Worm (Caenorhabditis elegans) whole organism, early embryonic: ENCODE data around the gene F09C6.12.

Experiments
- B0310.2 ChIP-seq: sonication (generic microtip); optimal IDR thresholded peaks from 2 replicates; lab custom pipeline; 2016; ENCODE audit warnings: mild to moderate bottlenecking, missing genetic modification characterization, missing compliant biosample characterization
- F13C5.2 ChIP-seq: sonication (generic microtip); optimal IDR thresholded peaks from 2 replicates; lab custom pipeline; 2017; ENCODE audit warnings: mild to moderate bottlenecking, missing genetic modification characterization, inconsistent platforms, missing compliant biosample characterization
- aly-1 ChIP-seq: sonication (generic microtip); optimal IDR thresholded peaks from 2 replicates; lab custom pipeline; 2016; ENCODE audit warnings: missing genetic modification characterization, missing compliant biosample characterization
- ama-1 ChIP-seq: fragments of 150-350 bp; optimal IDR thresholded peaks from 2 replicates; lab custom pipeline; 2014
- ceh-13 ChIP-seq: fragments of 200-800 bp; sonication (Bioruptor generic); optimal IDR thresholded peaks from 2 replicates; lab custom pipeline; 2018; ENCODE audit warnings: mild to moderate bottlenecking, missing genetic modification characterization, missing compliant biosample characterization
- ceh-36 ChIP-seq: sonication (generic microtip); optimal IDR thresholded peaks from 2 replicates; lab custom pipeline; 2016; ENCODE audit warnings: missing genetic modification characterization, inconsistent platforms, missing compliant biosample characterization
- ets-7 ChIP-seq: sonication (generic microtip); optimal IDR thresholded peaks from 2 replicates; lab custom pipeline; 2016; ENCODE audit warnings: missing genotype, missing genetic modification characterization, missing compliant biosample characterization
- flt-1 ChIP-seq: fragments of 200-800 bp; sonication (Bioruptor generic); IDR thresholded peaks from 2 replicates; pipeline ENCODE4 v1.3.6; 2022; ENCODE audit warnings: missing genetic modification characterization, missing compliant biosample characterization
- hmbx-1 ChIP-seq: sonication (generic microtip); optimal IDR thresholded peaks from 2 replicates; lab custom pipeline; 2016; ENCODE audit warnings: mild to moderate bottlenecking, missing genetic modification characterization, missing compliant biosample characterization
- hmg-4 ChIP-seq: fragments of 200-800 bp; sonication (Bioruptor generic); optimal IDR thresholded peaks from 2 replicates; lab custom pipeline; 2018; ENCODE audit warnings: mild to moderate bottlenecking, missing genetic modification characterization, missing compliant biosample characterization
- hnd-1 ChIP-seq: sonication (generic microtip); optimal IDR thresholded peaks from 2 replicates; lab custom pipeline; 2016; ENCODE audit warnings: missing genetic modification characterization, missing compliant biosample characterization
- pes-1 ChIP-seq: fragments of 200-800 bp; sonication (Bioruptor generic); IDR thresholded peaks from 2 replicates; pipeline ENCODE4 v1.3.6; 2022; ENCODE audit warnings: missing genetic modification reagents, missing genetic modification characterization, missing compliant biosample characterization
- scrt-1 ChIP-seq: fragments of 200-800 bp; sonication (Bioruptor generic); IDR thresholded peaks from 2 replicates; pipeline ENCODE4 v1.3.6; 2022; ENCODE audit warnings: missing genetic modification characterization, missing compliant biosample characterization
- sea-1 ChIP-seq: fragments of 200-800 bp; sonication (Bioruptor generic); conservative IDR thresholded peaks from 2 replicates; pipeline ENCODE4 v1.3.6; 2022; ENCODE audit warnings: missing genetic modification characterization, missing compliant biosample characterization
- tbx-11 ChIP-seq: fragments of 200-800 bp; sonication (Bioruptor generic); IDR thresholded peaks from 2 replicates; pipeline ENCODE4 v1.3.6; 2022; ENCODE audit warnings: missing genetic modification characterization, missing compliant biosample characterization
- tbx-37 ChIP-seq: fragments of 200-800 bp; sonication (Bioruptor generic); conservative IDR thresholded peaks from 2 replicates; pipeline ENCODE4 v1.3.6; 2022; ENCODE audit warnings: missing genetic modification reagents, missing genetic modification characterization, missing compliant biosample characterization
- tra-4 ChIP-seq: sonication (generic microtip); optimal IDR thresholded peaks from 2 replicates; lab custom pipeline; 2017; ENCODE audit warnings: missing genetic modification characterization, missing compliant biosample characterization

Gene F09C6.12

ce11 chrV:16871387-16871786 is 11.3 kb upstream of the F09C6.12 start, which contains the start of gene thn-4:
Gene thn-4, minus strand, starts transcription at chrV:16871487.
- TF ChIP-seq pes-1 (GFP tag; lab: Robert Waterston, UW) (no peak), aly-1 (no peak), ceh-13 (GFP tag; lab: Kevin White, UChicago) (no peak), tra-4 (tag; lab: Kevin White, UChicago) (no peak), flt-1 (GFP tag; lab: Robert Waterston, UW) (no peak), ets-7 (tag; lab: Kevin White, UChicago) (no peak), tbx-37 (GFP tag; lab: Robert Waterston, UW) (no peak), hmg-4 (GFP tag; lab: Kevin White, UChicago) (no peak), hnd-1 (tag; lab: Kevin White, UChicago) (no peak), scrt-1 (no peak), ama-1 (no peak), ceh-36 (no peak), B0310.2 (no peak), hmbx-1 (tag; lab: Kevin White, UChicago) (no peak), F13C5.2 (no peak), tbx-11 (GFP tag; lab: Robert Waterston, UW) (no peak), sea-1 (GFP tag; lab: Robert Waterston, UW) (no peak)

ce11 chrV:16873642-16874041 is 9.0 kb upstream of the F09C6.12 start, which contains the start of gene srw-23:
Gene srw-23, plus strand, starts transcription at chrV:16873942.
- TF ChIP-seq flt-1 (GFP tag; lab: Robert Waterston, UW), result no peak

ce11 chrV:16874966-16875365 is 7.7 kb upstream of the F09C6.12 start, which contains the start of gene F49A5.10:
Gene F49A5.10, plus strand, starts transcription at chrV:16875266.
- no peak for TF ChIP-seq ama-1
- TF ChIP-seq tbx-11 (GFP tag; lab: Robert Waterston, UW), result no peak
- no peak for TF ChIP-seq tbx-37 (GFP tag; lab: Robert Waterston, UW)
- no peak for TF ChIP-seq ceh-36
- TF ChIP-seq hmg-4 (GFP tag; lab: Kevin White, UChicago), result no peak
- no peak for TF ChIP-seq flt-1 (GFP tag; lab: Robert Waterston, UW)

DNA sequence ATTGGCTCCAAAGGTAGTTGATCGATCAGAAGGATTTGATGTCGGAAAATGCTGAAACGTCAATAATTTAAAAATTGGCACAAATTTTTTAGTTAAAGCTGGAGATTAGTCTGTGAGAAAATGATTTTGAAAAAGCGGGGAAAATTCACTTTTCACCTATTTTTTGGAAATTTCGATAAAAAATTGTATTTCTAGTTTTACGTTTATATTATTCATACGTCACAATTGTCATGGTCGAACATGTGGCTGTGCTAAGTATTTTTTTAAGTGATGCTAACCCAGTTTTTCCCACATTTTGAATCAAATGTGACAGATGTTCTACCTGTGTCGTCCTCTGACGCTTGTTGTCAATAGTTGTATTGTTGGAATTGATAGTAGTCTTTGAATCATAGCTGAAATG is 3.1 kb upstream of the F09C6.12 start:
- TF ChIP-seq hmg-4 (GFP tag; lab: Kevin White, UChicago) (no peak), sea-1 (GFP tag; lab: Robert Waterston, UW) (no peak), flt-1 (GFP tag; lab: Robert Waterston, UW) (no peak), ama-1 (no peak), F13C5.2 (no peak)

DNA sequence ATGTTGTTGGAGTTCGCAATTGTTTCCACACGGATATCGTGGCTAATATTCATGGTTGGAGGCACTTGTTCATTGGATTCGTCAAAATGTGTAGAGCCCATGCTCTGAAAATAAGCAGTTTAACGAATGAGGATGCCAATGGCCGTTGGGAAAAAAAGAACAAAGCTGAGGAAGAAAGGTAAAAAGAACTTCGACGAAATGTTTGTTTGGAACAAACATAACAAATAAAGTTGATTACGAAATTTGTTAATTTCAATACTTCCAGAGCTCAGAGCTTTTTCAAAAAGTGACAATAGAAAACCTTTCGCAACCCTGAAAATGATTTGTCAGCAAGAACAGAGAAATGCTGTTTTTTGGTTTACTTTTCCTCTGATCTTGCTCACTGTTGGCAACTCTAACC is 2.6 kb upstream of the F09C6.12 start, which contains the start of gene F09C6.3:
Gene F09C6.3 (minus strand): TSS at position 101 of the 400 bp plus-strand sequence.
- no peak for TF ChIP-seq aly-1
- no peak for TF ChIP-seq hnd-1 (tag; lab: Kevin White, UChicago)
- no peak for TF ChIP-seq ama-1
- no peak for TF ChIP-seq hmbx-1 (tag; lab: Kevin White, UChicago)
- no peak for TF ChIP-seq tra-4 (tag; lab: Kevin White, UChicago)
- no peak for TF ChIP-seq flt-1 (GFP tag; lab: Robert Waterston, UW)
- TF ChIP-seq ets-7 (tag; lab: Kevin White, UChicago), result no peak
- TF ChIP-seq F13C5.2, result no peak
- no peak for TF ChIP-seq sea-1 (GFP tag; lab: Robert Waterston, UW)
- TF ChIP-seq ceh-36, result no peak
- no peak for TF ChIP-seq hmg-4 (GFP tag; lab: Kevin White, UChicago)
- TF ChIP-seq scrt-1, result no peak
- no peak for TF ChIP-seq ceh-13 (GFP tag; lab: Kevin White, UChicago)
- no peak for TF ChIP-seq tbx-37 (GFP tag; lab: Robert Waterston, UW)
- no peak for TF ChIP-seq pes-1 (GFP tag; lab: Robert Waterston, UW)
- no peak for TF ChIP-seq tbx-11 (GFP tag; lab: Robert Waterston, UW)

DNA sequence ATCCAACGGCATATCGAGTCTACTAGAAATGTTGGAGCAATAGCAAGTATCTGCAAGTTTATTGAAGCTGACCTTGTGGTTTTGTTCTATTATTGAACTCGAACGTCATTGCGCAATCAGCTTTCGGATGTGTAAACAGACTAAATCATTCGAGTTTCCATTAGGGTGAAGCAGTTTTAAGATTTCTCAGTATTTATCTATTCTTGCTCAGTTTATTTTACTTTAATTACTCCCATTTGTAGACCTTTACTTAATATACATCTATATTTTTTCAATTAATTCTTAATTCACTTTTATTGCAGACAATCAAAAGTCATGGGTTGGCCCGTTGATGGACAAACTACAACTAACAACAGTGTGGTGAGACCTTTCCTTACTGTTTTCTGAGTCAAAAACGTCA is 2.0 kb upstream of the F09C6.12 start, which contains the start of gene F09C6.14:
Gene F09C6.14 (plus strand): TSS at position 301 of the 400 bp plus-strand sequence.
- no peak for TF ChIP-seq sea-1 (GFP tag; lab: Robert Waterston, UW)
- no peak for TF ChIP-seq hmg-4 (GFP tag; lab: Kevin White, UChicago)
- TF ChIP-seq hnd-1 (tag; lab: Kevin White, UChicago), result no peak
- TF ChIP-seq ets-7 (tag; lab: Kevin White, UChicago), result no peak
- TF ChIP-seq hmbx-1 (tag; lab: Kevin White, UChicago), result no peak
- TF ChIP-seq B0310.2, result no peak

DNA sequence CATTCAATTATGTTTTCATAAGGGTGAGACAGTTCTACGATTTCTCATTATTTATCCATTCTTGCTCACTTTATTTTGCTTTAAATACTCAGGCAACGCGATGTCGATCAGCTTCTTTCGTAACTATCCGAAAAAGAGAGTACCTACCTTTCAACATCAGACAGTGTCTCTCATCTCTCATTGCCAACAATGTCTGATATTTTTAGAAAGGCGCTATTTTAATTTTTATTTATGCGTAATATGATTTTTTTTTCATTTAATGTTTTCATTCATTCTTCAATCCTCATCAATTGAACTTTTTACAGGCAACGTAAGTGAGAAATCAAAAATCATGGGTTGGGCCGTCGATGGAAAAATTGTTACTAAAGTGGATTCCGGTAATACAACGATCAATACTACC is 2.1 kb downstream of the F09C6.12 start, which contains the start of gene F09C6.13:
Gene F09C6.13 (plus strand): TSS at position 301 of the 400 bp plus-strand sequence.
- TF ChIP-seq tra-4 (tag; lab: Kevin White, UChicago), result no peak
- no peak for TF ChIP-seq sea-1 (GFP tag; lab: Robert Waterston, UW)
- TF ChIP-seq F13C5.2, result no peak
- no peak for TF ChIP-seq tbx-37 (GFP tag; lab: Robert Waterston, UW)
- no peak for TF ChIP-seq ceh-13 (GFP tag; lab: Kevin White, UChicago)
- TF ChIP-seq flt-1 (GFP tag; lab: Robert Waterston, UW), result no peak
- no peak for TF ChIP-seq ceh-36
- TF ChIP-seq aly-1, result no peak
- no peak for TF ChIP-seq hnd-1 (tag; lab: Kevin White, UChicago)
- no peak for TF ChIP-seq tbx-11 (GFP tag; lab: Robert Waterston, UW)
- no peak for TF ChIP-seq ama-1
- TF ChIP-seq pes-1 (GFP tag; lab: Robert Waterston, UW), result no peak
- TF ChIP-seq B0310.2, result no peak
- no peak for TF ChIP-seq ets-7 (tag; lab: Kevin White, UChicago)
- no peak for TF ChIP-seq hmbx-1 (tag; lab: Kevin White, UChicago)
- TF ChIP-seq hmg-4 (GFP tag; lab: Kevin White, UChicago), result no peak

ce11 chrV:16888788-16889325 is 6.2 kb downstream of the F09C6.12 start, which contains the start of the genes ifas-2 and fbxa-44:
Gene ifas-2, minus strand, starts transcription at chrV:16888888.
Gene fbxa-44, plus strand, starts transcription at chrV:16889275.
- TF ChIP-seq B0310.2, result no peak
- TF ChIP-seq tra-4 (tag; lab: Kevin White, UChicago), result no peak
